Worm (Caenorhabditis elegans): ENCODE data around the gene C14C6.13.

C14C6.13 gene

ce11 chrV:552406-552805, 22.1 kb downstream of the C14C6.13 start:
- no peak for TF ChIP-seq nhr-25 (tag; optimal IDR thresholded peaks at IDR 0.05)
- TF ChIP-seq snpc-4 (tag; optimal IDR thresholded peaks at IDR 0.05) = no peak
- no peak for TF ChIP-seq dmd-4 (tag; optimal IDR thresholded peaks at IDR 0.05)
- TF ChIP-seq elt-3 (tag; optimal IDR thresholded peaks at IDR 0.05) = no peak
- TF ChIP-seq nhr-6 (tag; optimal IDR thresholded peaks at IDR 0.05) = no peak
- no peak for TF ChIP-seq ceh-82 (tag; optimal IDR thresholded peaks at IDR 0.05)
- no peak for TF ChIP-seq nhr-10 (tag; optimal IDR thresholded peaks at IDR 0.05)
- TF ChIP-seq sma-9 (GFP tag; optimal IDR thresholded peaks at IDR 0.05) = no peak
- no peak for TF ChIP-seq sma-9 (tag; optimal IDR thresholded peaks at IDR 0.05)
- no peak for TF ChIP-seq crh-2 (tag; optimal IDR thresholded peaks at IDR 0.05)
- TF ChIP-seq unc-39 (tag; optimal IDR thresholded peaks at IDR 0.05) = no peak

- TF ChIP-seq alr-1 (tag; optimal IDR thresholded peaks at IDR 0.05) = no peak
- no peak for TF ChIP-seq elt-1 (tag; optimal IDR thresholded peaks at IDR 0.05)
- no peak for TF ChIP-seq ceh-82 (tag; optimal IDR thresholded peaks at IDR 0.05)
- no peak for TF ChIP-seq F13H6.1 (tag; optimal IDR thresholded peaks at IDR 0.05)
- no peak for TF ChIP-seq nhr-77 (tag; optimal IDR thresholded peaks at IDR 0.05)
- no peak for TF ChIP-seq elt-3 (tag; optimal IDR thresholded peaks at IDR 0.05)
- TF ChIP-seq lin-13 (GFP tag; optimal IDR thresholded peaks at IDR 0.05) = no peak
- TF ChIP-seq lsy-2 (tag; optimal IDR thresholded peaks at IDR 0.05) = no peak
- TF ChIP-seq crh-2 (tag; optimal IDR thresholded peaks at IDR 0.05) = no peak
- no peak for TF ChIP-seq C34F6.9 (tag; optimal IDR thresholded peaks at IDR 0.05)
- TF ChIP-seq nhr-12 (tag; optimal IDR thresholded peaks at IDR 0.05) = no peak
- TF ChIP-seq gmeb-1 (tag; optimal IDR thresholded peaks at IDR 0.05) = no peak
- TF ChIP-seq unc-55 (GFP tag; optimal IDR thresholded peaks at IDR 0.05) = no peak
- no peak for TF ChIP-seq fos-1 (tag; optimal IDR thresholded peaks at IDR 0.05)
These were observed 26.6 kb downstream of the C14C6.13 start, which contains the start of gene C14C6.6 for ce11 chrV:547980-548379. Gene C14C6.6, minus strand, starts transcription at chrV:548080.

ce11 chrV:543169-543568, 31.4 kb downstream of the C14C6.13 start, which contains the start of gene C14C6.3:
Gene C14C6.3, plus strand, starts transcription at chrV:543469.
- no peak for TF ChIP-seq R02D3.7 (tag; optimal IDR thresholded peaks at IDR 0.05)
- TF ChIP-seq ztf-1 (GFP tag; conservative IDR thresholded peaks at IDR 0.05) = no peak
- no peak for TF ChIP-seq crh-2 (tag; optimal IDR thresholded peaks at IDR 0.05)
- TF ChIP-seq blmp-1 (tag; optimal IDR thresholded peaks at IDR 0.05; ENCODE audit: insufficient read depth) = no peak
- no peak for TF ChIP-seq nhr-23 (tag; optimal IDR thresholded peaks at IDR 0.05)
- TF ChIP-seq dmd-4 (tag; optimal IDR thresholded peaks at IDR 0.05) = no peak
- no peak for TF ChIP-seq ama-1 (optimal IDR thresholded peaks at IDR 0.05)

- TF ChIP-seq sma-9 (GFP tag; optimal IDR thresholded peaks at IDR 0.05) (peak; percentile 50), sma-9 (tag; optimal IDR thresholded peaks at IDR 0.05) (no peak), unc-62 (GFP tag; optimal IDR thresholded peaks at IDR 0.05) (no peak), elt-1 (tag; optimal IDR thresholded peaks at IDR 0.05) (peak; percentile 31), snpc-4 (tag; optimal IDR thresholded peaks at IDR 0.05) (no peak)
These were observed 33.1 kb downstream of the C14C6.13 start for ce11 chrV:541470-541869.

ce11 chrV:539040-539510, 35.5 kb downstream of the C14C6.13 start, which contains the start of gene nhr-155:
Gene nhr-155, plus strand, starts transcription at chrV:539460.
- TF ChIP-seq ceh-16 (tag; optimal IDR thresholded peaks at IDR 0.05) = peak; percentile 30
- TF ChIP-seq elt-1 (tag; optimal IDR thresholded peaks at IDR 0.05) = peak; percentile 95
- TF ChIP-seq sma-9 (GFP tag; optimal IDR thresholded peaks at IDR 0.05) = peak; percentile 81
- no peak for TF ChIP-seq sma-9 (tag; optimal IDR thresholded peaks at IDR 0.05)
- peak; percentile 26 for TF ChIP-seq nhr-23 (tag; optimal IDR thresholded peaks at IDR 0.05)
- no peak for TF ChIP-seq aly-2 (tag; optimal IDR thresholded peaks at IDR 0.05)

ce11 chrV:536571-536970, 38.0 kb downstream of the C14C6.13 start, which contains the start of gene C14C6.5:
Gene C14C6.5, plus strand, starts transcription at chrV:536628.
- TF ChIP-seq ama-1 (optimal IDR thresholded peaks at IDR 0.05) (no peak), dmd-4 (tag; optimal IDR thresholded peaks at IDR 0.05) (no peak)

DNA sequence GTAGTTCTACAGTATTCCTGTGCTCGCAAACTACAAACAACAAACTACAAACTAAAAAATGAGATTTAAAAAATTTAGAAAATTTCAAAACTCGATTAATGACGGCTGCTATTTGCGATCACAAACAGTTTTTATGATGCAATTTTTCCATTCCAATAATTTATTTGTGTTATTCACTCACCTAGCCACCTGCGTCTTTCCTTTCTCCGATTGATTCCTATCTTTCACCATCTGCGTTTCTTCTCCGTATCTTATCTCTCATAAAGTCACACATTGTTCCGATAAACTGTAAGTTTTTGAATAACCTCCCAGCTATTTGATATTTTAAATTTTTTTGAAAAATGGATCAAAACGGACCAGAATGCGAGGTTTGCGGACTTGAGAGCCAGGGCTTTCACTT, 40.4 kb downstream of the C14C6.13 start, which contains the start of gene nhr-132:
Gene nhr-132, plus strand, starts transcription at position 271 of the 400 bp plus-strand sequence.
- TF ChIP-seq gmeb-1 (tag; optimal IDR thresholded peaks at IDR 0.05) (peak; percentile 32), mab-5 (tag; optimal IDR thresholded peaks at IDR 0.05) (no peak), nhr-11 (tag; optimal IDR thresholded peaks at IDR 0.05) (no peak), F13H6.1 (tag; optimal IDR thresholded peaks at IDR 0.05) (peak; percentile 27), ZK546.5 (tag; optimal IDR thresholded peaks at IDR 0.05) (no peak), sma-9 (GFP tag; optimal IDR thresholded peaks at IDR 0.05) (peak; percentile 88), sma-9 (tag; optimal IDR thresholded peaks at IDR 0.05) (no peak), blmp-1 (tag; optimal IDR thresholded peaks at IDR 0.05; ENCODE audit: insufficient read depth) (no peak), zag-1 (tag; optimal IDR thresholded peaks at IDR 0.05) (no peak), nhr-23 (tag; optimal IDR thresholded peaks at IDR 0.05) (no peak), peb-1 (tag; optimal IDR thresholded peaks at IDR 0.05) (no peak), nhr-12 (tag; optimal IDR thresholded peaks at IDR 0.05) (no peak), ama-1 (optimal IDR thresholded peaks at IDR 0.05) (no peak), ztf-4 (tag; optimal IDR thresholded peaks at IDR 0.05) (no peak), unc-39 (tag; optimal IDR thresholded peaks at IDR 0.05) (no peak), C34F6.9 (tag; optimal IDR thresholded peaks at IDR 0.05) (peak; percentile 20), elt-1 (tag; optimal IDR thresholded peaks at IDR 0.05) (no peak), nhr-129 (tag; optimal IDR thresholded peaks at IDR 0.05) (peak; percentile 91), sma-3 (GFP tag; optimal IDR thresholded peaks at IDR 0.05) (peak; percentile 21), nhr-25 (tag; optimal IDR thresholded peaks at IDR 0.05) (peak; percentile 48), lsy-2 (tag; optimal IDR thresholded peaks at IDR 0.05) (peak in 1 of 2 experiments; percentile 38), mdl-1 (tag; optimal IDR thresholded peaks at IDR 0.05) (no peak), fos-1 (tag; optimal IDR thresholded peaks at IDR 0.05) (peak; percentile 37), aly-2 (tag; optimal IDR thresholded peaks at IDR 0.05) (no peak), crh-2 (tag; optimal IDR thresholded peaks at IDR 0.05) (peak; percentile 29)

Measured in whole organism, L2 larva.